Worm (Caenorhabditis elegans): ENCODE measurements around the gene C47E8.3.

The C47E8.3 gene

DNA sequence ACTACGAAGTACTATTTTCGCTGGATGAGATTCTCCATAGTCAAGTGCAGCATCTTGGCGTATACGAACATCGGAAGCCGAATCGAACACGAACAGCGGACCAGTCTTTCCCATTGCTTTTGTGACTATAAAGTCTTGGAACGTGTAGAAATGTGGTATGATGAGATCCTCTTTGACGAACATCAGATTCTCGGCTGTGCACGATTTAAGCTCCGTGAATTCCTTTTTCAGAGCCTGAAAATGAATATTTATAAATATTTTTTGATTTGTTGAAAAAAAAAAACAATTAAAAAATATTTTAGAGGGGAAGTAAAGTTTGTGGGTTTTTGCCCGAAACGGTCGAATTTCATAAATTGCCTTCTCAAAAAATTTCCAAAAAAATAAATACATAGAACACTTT is 3.8 kb downstream of the C47E8.3 start:
- TF ChIP-seq unc-62 (GFP tag; optimal IDR thresholded peaks at IDR 0.05) (no peak), lin-26 (GFP tag; IDR thresholded peaks at IDR 0.05) (no peak), tlf-1 (GFP tag; optimal IDR thresholded peaks at IDR 0.05) (no peak), bed-2 (GFP tag; IDR thresholded peaks at IDR 0.05) (no peak), egl-18 (GFP tag; IDR thresholded peaks at IDR 0.05) (no peak), mes-4 (tag; optimal IDR thresholded peaks at IDR 0.05) (no peak), ceh-91 (GFP tag; IDR thresholded peaks at IDR 0.05) (no peak), lin-54 (GFP tag; optimal IDR thresholded peaks at IDR 0.05) (no peak), athp-1 (tag; optimal IDR thresholded peaks at IDR 0.05) (no peak), ztf-26 (tag; optimal IDR thresholded peaks at IDR 0.05) (no peak), ztf-22 (GFP tag; optimal IDR thresholded peaks at IDR 0.05) (no peak), lin-35 (GFP tag; optimal IDR thresholded peaks at IDR 0.05) (no peak), ets-4 (GFP tag; optimal IDR thresholded peaks at IDR 0.05) (no peak), hmg-20 (GFP tag; IDR thresholded peaks at IDR 0.05) (no peak), hrde-1 (tag; optimal IDR thresholded peaks at IDR 0.05; ENCODE audit: borderline replicate concordance) (no peak), tbp1 (GFP tag; optimal IDR thresholded peaks at IDR 0.05) (no peak), T07F8.4 (tag; optimal IDR thresholded peaks at IDR 0.05) (no peak), lin-40 (tag; optimal IDR thresholded peaks at IDR 0.05) (no peak), D2030.7 (GFP tag; IDR thresholded peaks at IDR 0.05) (no peak)

DNA sequence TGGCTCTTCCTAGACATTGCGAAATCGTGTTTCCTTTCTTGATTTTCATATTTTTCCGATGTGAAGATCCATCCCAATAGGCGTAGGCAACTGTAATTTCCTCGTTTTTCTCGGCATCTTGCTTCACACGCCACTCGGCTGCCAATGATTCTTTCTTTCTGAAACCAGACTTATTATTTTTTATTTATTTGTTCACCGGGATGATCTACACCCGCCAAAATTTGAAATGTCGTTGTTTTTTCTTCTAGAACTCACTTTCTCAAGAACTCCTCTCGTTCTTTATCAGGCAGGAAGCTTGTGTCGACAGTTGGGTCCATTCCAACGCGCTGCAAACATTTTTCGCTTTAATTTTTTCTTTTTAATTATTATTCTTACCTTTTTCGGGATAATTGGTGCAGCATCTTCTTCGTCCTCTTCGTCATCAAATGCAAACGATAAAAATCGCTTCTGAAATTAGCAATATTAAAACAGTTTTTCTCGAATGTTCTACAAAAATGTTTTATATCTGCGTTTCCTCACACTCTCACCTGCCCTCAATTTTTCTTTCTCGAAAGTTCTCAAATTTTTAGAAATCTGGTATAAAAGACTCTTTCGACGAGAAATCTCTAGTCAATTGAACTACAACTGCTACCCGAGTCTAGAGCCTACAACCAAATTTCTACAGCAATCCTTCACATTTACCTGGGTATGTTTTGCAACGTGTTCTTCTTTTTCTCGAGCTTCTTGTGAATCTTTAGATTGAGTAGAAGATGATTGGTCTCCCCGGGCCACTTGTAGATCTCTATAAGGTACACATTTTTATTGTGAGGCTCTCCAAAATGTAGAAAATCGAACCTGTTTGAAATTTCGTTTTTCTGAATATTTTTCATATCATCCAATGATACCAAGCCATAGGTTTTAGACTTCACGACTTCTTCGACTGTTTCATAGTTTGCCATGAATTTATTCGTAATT is 4.5 kb downstream of the C47E8.3 start, which contains the start of gene hsp-90:
Gene hsp-90 (plus strand): TSS at position 560 of the 954 bp plus-strand sequence.
- no peak for TF ChIP-seq him-1 (tag; optimal IDR thresholded peaks at IDR 0.05)
- TF ChIP-seq hmg-1.2 (GFP tag; IDR thresholded peaks at IDR 0.05) = no peak
- no peak for TF ChIP-seq nhr-179 (tag; optimal IDR thresholded peaks at IDR 0.05)
- TF ChIP-seq snpc-1.3 (tag; optimal IDR thresholded peaks at IDR 0.05; ENCODE audit: insufficient read depth) = no peak
- no peak for TF ChIP-seq Y53G8AR.9 (GFP tag; conservative IDR thresholded peaks at IDR 0.05)
- no peak for TF ChIP-seq ets-4 (GFP tag; optimal IDR thresholded peaks at IDR 0.05)
- no peak for TF ChIP-seq nfya-2 (GFP tag; IDR thresholded peaks at IDR 0.05)
- TF ChIP-seq hsf-1 (GFP tag; IDR thresholded peaks at IDR 0.05) = peak; percentile 54; the same call in 1 of the 2 replicates
- TF ChIP-seq ama-1 (optimal IDR thresholded peaks at IDR 0.05) = peak; percentile 45
- TF ChIP-seq ama-1 (GFP tag; optimal IDR thresholded peaks at IDR 0.05) = no peak
- no peak for TF ChIP-seq B0035.1 (tag; optimal IDR thresholded peaks at IDR 0.05)
- no peak for TF ChIP-seq nfya-1 (tag; optimal IDR thresholded peaks at IDR 0.05; ENCODE audit: borderline replicate concordance, insufficient read depth)
- no peak for TF ChIP-seq cebp-2 (GFP tag; IDR thresholded peaks at IDR 0.05)
- peak; percentile 56; the same call in 1 of the 2 replicates for TF ChIP-seq madf-8 (GFP tag; conservative IDR thresholded peaks at IDR 0.05)
- no peak for TF ChIP-seq zim-3 (tag; optimal IDR thresholded peaks at IDR 0.05)
- peak; percentile 23 for TF ChIP-seq xnd-1 (tag; optimal IDR thresholded peaks at IDR 0.05)
- TF ChIP-seq madf-6 (GFP tag; IDR thresholded peaks at IDR 0.05) = peak; percentile 73
- TF ChIP-seq F57A8.1 (GFP tag; optimal IDR thresholded peaks at IDR 0.05) = no peak
- TF ChIP-seq lin-40 (tag; optimal IDR thresholded peaks at IDR 0.05) = no peak
- no peak for TF ChIP-seq tlf-1 (GFP tag; optimal IDR thresholded peaks at IDR 0.05)
- no peak for TF ChIP-seq C06A6.2 (GFP tag; conservative IDR thresholded peaks at IDR 0.05)
- no peak for TF ChIP-seq die-1 (tag; optimal IDR thresholded peaks at IDR 0.05)
- peak; percentile 26 for TF ChIP-seq efl-1 (GFP tag; optimal IDR thresholded peaks at IDR 0.05)
- no peak for TF ChIP-seq madf-10 (tag; optimal IDR thresholded peaks at IDR 0.05)
- no peak for TF ChIP-seq gei-17 (GFP tag; optimal IDR thresholded peaks at IDR 0.05)
- TF ChIP-seq ztf-25 (GFP tag; IDR thresholded peaks at IDR 0.05) = no peak
- no peak for TF ChIP-seq cebp-1 (GFP tag; IDR thresholded peaks at IDR 0.05)
- TF ChIP-seq cebp-1 (tag; optimal IDR thresholded peaks at IDR 0.05) = peak; percentile 79
- TF ChIP-seq mxl-1 (tag; optimal IDR thresholded peaks at IDR 0.05) = no peak

Data from whole organism, young adult.